Worm (Caenorhabditis elegans): ENCODE data around the gene efn-2.

The efn-2 gene

ce11 chrIV:10565282-10565681 is 10.9 kb upstream of the efn-2 start:
- TF ChIP-seq lin-39 (tag; optimal IDR thresholded peaks at IDR 0.05) (no peak), sma-3 (GFP tag; optimal IDR thresholded peaks at IDR 0.05) (no peak), nhr-25 (tag; optimal IDR thresholded peaks at IDR 0.05) (no peak), nhr-23 (tag; optimal IDR thresholded peaks at IDR 0.05) (no peak), sem-4 (tag; optimal IDR thresholded peaks at IDR 0.05) (no peak), nhr-12 (tag; optimal IDR thresholded peaks at IDR 0.05) (no peak), nhr-10 (tag; optimal IDR thresholded peaks at IDR 0.05) (no peak), mab-5 (tag; optimal IDR thresholded peaks at IDR 0.05) (no peak), zag-1 (tag; optimal IDR thresholded peaks at IDR 0.05) (no peak), ZK546.5 (tag; optimal IDR thresholded peaks at IDR 0.05) (no peak), ceh-16 (tag; optimal IDR thresholded peaks at IDR 0.05) (no peak), gmeb-1 (tag; optimal IDR thresholded peaks at IDR 0.05) (no peak), sma-9 (GFP tag; optimal IDR thresholded peaks at IDR 0.05) (no peak), sma-9 (tag; optimal IDR thresholded peaks at IDR 0.05) (no peak), crh-2 (tag; optimal IDR thresholded peaks at IDR 0.05) (no peak), nhr-77 (tag; optimal IDR thresholded peaks at IDR 0.05) (no peak), egl-27 (tag; optimal IDR thresholded peaks at IDR 0.05) (no peak), C34F6.9 (tag; optimal IDR thresholded peaks at IDR 0.05) (no peak), mdl-1 (tag; optimal IDR thresholded peaks at IDR 0.05) (no peak), blmp-1 (tag; optimal IDR thresholded peaks at IDR 0.05; ENCODE audit: insufficient read depth) (no peak)

- TF ChIP-seq peb-1 (tag; optimal IDR thresholded peaks at IDR 0.05): no peak
- TF ChIP-seq lin-39 (tag; optimal IDR thresholded peaks at IDR 0.05): no peak
- no peak for TF ChIP-seq F13H6.1 (tag; optimal IDR thresholded peaks at IDR 0.05)
- no peak for TF ChIP-seq blmp-1 (tag; optimal IDR thresholded peaks at IDR 0.05; ENCODE audit: insufficient read depth)
- TF ChIP-seq mbf-1 (tag; optimal IDR thresholded peaks at IDR 0.05): no peak
- TF ChIP-seq nhr-237 (tag; optimal IDR thresholded peaks at IDR 0.05): no peak
- TF ChIP-seq snpc-4 (tag; optimal IDR thresholded peaks at IDR 0.05): no peak
Observed at ce11 chrIV:10567822-10568221, 8.3 kb upstream of the efn-2 start.

ce11 chrIV:10570065-10570464 is 6.1 kb upstream of the efn-2 start:
- TF ChIP-seq egl-27 (tag; optimal IDR thresholded peaks at IDR 0.05): no peak
- TF ChIP-seq fos-1 (tag; optimal IDR thresholded peaks at IDR 0.05): peak; percentile 4
- no peak for TF ChIP-seq ZK546.5 (tag; optimal IDR thresholded peaks at IDR 0.05)
- TF ChIP-seq R02D3.7 (tag; optimal IDR thresholded peaks at IDR 0.05): no peak

- TF ChIP-seq ZK546.5 (tag; optimal IDR thresholded peaks at IDR 0.05) (no peak), dmd-4 (tag; optimal IDR thresholded peaks at IDR 0.05) (no peak), fos-1 (tag; optimal IDR thresholded peaks at IDR 0.05) (no peak), crh-2 (tag; optimal IDR thresholded peaks at IDR 0.05) (no peak), nhr-237 (tag; optimal IDR thresholded peaks at IDR 0.05) (no peak), lsy-2 (tag; optimal IDR thresholded peaks at IDR 0.05) (no peak), lin-11 (tag; optimal IDR thresholded peaks at IDR 0.05) (no peak), unc-62 (GFP tag; optimal IDR thresholded peaks at IDR 0.05) (no peak), lin-39 (tag; optimal IDR thresholded peaks at IDR 0.05) (no peak), ceh-16 (tag; optimal IDR thresholded peaks at IDR 0.05) (no peak), F13H6.1 (tag; optimal IDR thresholded peaks at IDR 0.05) (no peak), ama-1 (optimal IDR thresholded peaks at IDR 0.05) (no peak), peb-1 (tag; optimal IDR thresholded peaks at IDR 0.05) (no peak), nhr-129 (tag; optimal IDR thresholded peaks at IDR 0.05) (no peak), sem-4 (tag; optimal IDR thresholded peaks at IDR 0.05) (no peak), mbf-1 (tag; optimal IDR thresholded peaks at IDR 0.05) (no peak), nhr-23 (tag; optimal IDR thresholded peaks at IDR 0.05) (no peak), unc-55 (GFP tag; optimal IDR thresholded peaks at IDR 0.05) (no peak)
Observed at ce11 chrIV:10571020-10571419, 5.1 kb upstream of the efn-2 start.

- TF ChIP-seq nhr-11 (tag; optimal IDR thresholded peaks at IDR 0.05): no peak
Observed at ce11 chrIV:10573471-10573870, 2.7 kb upstream of the efn-2 start.

ce11 chrIV:10574471-10574870 is 1.7 kb upstream of the efn-2 start:
- TF ChIP-seq nhr-6 (tag; optimal IDR thresholded peaks at IDR 0.05) (no peak), egl-27 (tag; optimal IDR thresholded peaks at IDR 0.05) (no peak), lin-13 (GFP tag; optimal IDR thresholded peaks at IDR 0.05) (no peak), crh-2 (tag; optimal IDR thresholded peaks at IDR 0.05) (no peak), sma-9 (GFP tag; optimal IDR thresholded peaks at IDR 0.05) (no peak), sma-9 (tag; optimal IDR thresholded peaks at IDR 0.05) (no peak), ZK546.5 (tag; optimal IDR thresholded peaks at IDR 0.05) (no peak), mdl-1 (tag; optimal IDR thresholded peaks at IDR 0.05) (no peak), dmd-4 (tag; optimal IDR thresholded peaks at IDR 0.05) (no peak), ztf-11 (tag; optimal IDR thresholded peaks at IDR 0.05) (no peak), lin-11 (tag; optimal IDR thresholded peaks at IDR 0.05) (no peak), ztf-4 (tag; optimal IDR thresholded peaks at IDR 0.05) (no peak), peb-1 (tag; optimal IDR thresholded peaks at IDR 0.05) (no peak), Y55F3AM.14 (GFP tag; optimal IDR thresholded peaks at IDR 0.05) (no peak), R02D3.7 (tag; optimal IDR thresholded peaks at IDR 0.05) (no peak), lin-39 (tag; optimal IDR thresholded peaks at IDR 0.05) (no peak), unc-55 (GFP tag; optimal IDR thresholded peaks at IDR 0.05) (no peak), nhr-77 (tag; optimal IDR thresholded peaks at IDR 0.05) (no peak), ama-1 (optimal IDR thresholded peaks at IDR 0.05) (no peak), skn-1 (tag; optimal IDR thresholded peaks at IDR 0.05) (no peak), nhr-25 (tag; optimal IDR thresholded peaks at IDR 0.05) (no peak)
